Worm (Caenorhabditis elegans) whole organism, L4 larva: Measurements from ENCODE around the gene str-166.

ENCODE experiments used
- F44E2.7 ChIP-seq: fragments of 200-800 bp; sonication (Bioruptor generic); IDR thresholded peaks from 2 replicates; pipeline ENCODE4 v2.1.2; 2022; ENCODE audit warnings: missing genetic modification characterization, missing compliant biosample characterization
- Y105C5A.15 ChIP-seq: fragments of 200-800 bp; sonication (Bioruptor generic); IDR thresholded peaks from 2 replicates; pipeline ENCODE4 v1.3.6; 2022; ENCODE audit warnings: missing genetic modification characterization, missing compliant biosample characterization
- Y5F2A.4 ChIP-seq: fragments of 200-800 bp; sonication (Bioruptor generic); optimal IDR thresholded peaks from 2 replicates; lab custom pipeline; 2018; ENCODE audit warnings: mild to moderate bottlenecking, missing genetic modification characterization, missing compliant biosample characterization
- ZK337.2 ChIP-seq: fragments of 200-800 bp; sonication (Bioruptor generic); IDR thresholded peaks from 2 replicates; pipeline ENCODE4 v1.3.6; 2022; ENCODE audit warnings: missing genetic modification reagents, missing genetic modification characterization, missing compliant biosample characterization
- aha-1 ChIP-seq: fragments of 150-350 bp; peaks from one replicate; lab custom pipeline; 2014; ENCODE audit warnings: missing biosample characterization, missing genetic modification characterization
- ceh-20 ChIP-seq: fragments of 200-800 bp; sonication (Bioruptor generic); IDR thresholded peaks from 2 replicates; pipeline ENCODE4 v1.3.6; 2022; ENCODE audit warnings: missing genetic modification reagents, missing genetic modification characterization, missing compliant biosample characterization
- ceh-82 ChIP-seq: sonication (generic microtip); optimal IDR thresholded peaks from 2 replicates; lab custom pipeline; 2017; ENCODE audit warnings: missing biosample characterization, missing genetic modification characterization
- cey-2 ChIP-seq: sonication (generic microtip); optimal IDR thresholded peaks from 3 replicates; lab custom pipeline; 2017; ENCODE audit warnings: missing genetic modification characterization, mild to moderate bottlenecking, missing compliant biosample characterization, antibody characterized with exemption, borderline replicate concordance; ENCODE audit not compliant: insufficient read depth
- daf-16 ChIP-seq, 3 experiments: sonication (generic microtip); optimal IDR thresholded peaks; 2 replicates each; lab custom pipeline; 2016 to 2017; ENCODE audit warnings: missing genetic modification characterization in 3 of 3, missing genetic modification reagents in 3 of 3, mild to moderate bottlenecking in 2 of 3, missing compliant biosample characterization in 2 of 3, missing biosample characterization in 1 of 3, moderate library complexity in 1 of 3
- daf-8 ChIP-seq: fragments of 200-800 bp; sonication (Bioruptor generic); IDR thresholded peaks from 2 replicates; pipeline ENCODE4 v1.3.6; 2022; ENCODE audit warnings: missing genetic modification characterization, missing compliant biosample characterization
- dmd-6 ChIP-seq: fragments of 200-800 bp; sonication (Bioruptor generic); IDR thresholded peaks from 2 replicates; pipeline ENCODE4 v1.3.6; 2022; ENCODE audit warnings: missing genetic modification reagents, missing genetic modification characterization, missing compliant biosample characterization
- dmd-9 ChIP-seq: fragments of 200-800 bp; sonication (Bioruptor generic); IDR thresholded peaks from 2 replicates; pipeline ENCODE4 v1.3.6; 2022; ENCODE audit warnings: missing genetic modification reagents, missing genetic modification characterization, missing compliant biosample characterization
- dve-1 ChIP-seq: sonication (generic microtip); optimal IDR thresholded peaks from 2 replicates; lab custom pipeline; 2017; ENCODE audit warnings: antibody characterized with exemption, mild to moderate bottlenecking, missing genetic modification characterization, missing compliant biosample characterization; ENCODE audit not compliant: insufficient read depth
- fkh-10 ChIP-seq: fragments of 150-350 bp; optimal IDR thresholded peaks from 2 replicates; lab custom pipeline; 2014; ENCODE audit warnings: missing biosample characterization, missing genetic modification reagents, missing genetic modification characterization
- hlh-11 ChIP-seq: fragments of 200-800 bp; sonication (Bioruptor generic); optimal IDR thresholded peaks from 2 replicates; lab custom pipeline; 2018; ENCODE audit warnings: mild to moderate bottlenecking, missing genetic modification characterization, missing compliant biosample characterization
- hmg-1.1 ChIP-seq: fragments of 200-800 bp; sonication (Bioruptor generic); IDR thresholded peaks from 2 replicates; pipeline ENCODE4 v1.3.6; 2022; ENCODE audit warnings: missing genetic modification reagents, missing genetic modification characterization, missing compliant biosample characterization
- lim-7 ChIP-seq: fragments of 200-800 bp; sonication (Bioruptor generic); IDR thresholded peaks from 2 replicates; pipeline ENCODE4 v1.3.6; 2022; ENCODE audit warnings: missing genetic modification characterization, missing compliant biosample characterization
- lin-39 ChIP-seq: fragments of 150-350 bp; optimal IDR thresholded peaks from 2 replicates; lab custom pipeline; 2014; ENCODE audit warnings: missing biosample characterization, missing genetic modification reagents, missing genetic modification characterization
- madf-9 ChIP-seq: fragments of 200-800 bp; sonication (Bioruptor generic); conservative IDR thresholded peaks from 2 replicates; pipeline ENCODE4 v1.3.6; 2022; ENCODE audit warnings: missing genetic modification reagents, missing genetic modification characterization, missing compliant biosample characterization
- mes-2 ChIP-seq: sonication (generic microtip); optimal IDR thresholded peaks from 2 replicates; lab custom pipeline; 2016; ENCODE audit warnings: missing genotype, mild to moderate bottlenecking, missing genetic modification characterization, missing compliant biosample characterization; ENCODE audit not compliant: poor library complexity, severe bottlenecking
- mxl-2 ChIP-seq: fragments of 200-800 bp; sonication (Bioruptor generic); conservative IDR thresholded peaks from 2 replicates; pipeline ENCODE4 v1.3.6; 2022; ENCODE audit warnings: missing genetic modification reagents, missing genetic modification characterization, missing compliant biosample characterization
- mxl-3 ChIP-seq: fragments of 200-800 bp; sonication (Bioruptor generic); optimal IDR thresholded peaks from 2 replicates; lab custom pipeline; 2018; ENCODE audit warnings: mild to moderate bottlenecking, missing genetic modification characterization, missing compliant biosample characterization
- nhr-111 ChIP-seq: fragments of 200-800 bp; sonication (Bioruptor generic); optimal IDR thresholded peaks from 2 replicates; lab custom pipeline; 2018; ENCODE audit warnings: mild to moderate bottlenecking, missing genetic modification characterization, missing compliant biosample characterization
- nhr-25 ChIP-seq: sonication (generic microtip); optimal IDR thresholded peaks from 2 replicates; lab custom pipeline; 2017; ENCODE audit warnings: missing genetic modification characterization, mild to moderate bottlenecking, missing compliant biosample characterization, antibody characterized with exemption, moderate library complexity, borderline replicate concordance; ENCODE audit not compliant: insufficient read depth
- nhr-28 ChIP-seq: fragments of 150-350 bp; optimal IDR thresholded peaks from 2 replicates; lab custom pipeline; 2014; ENCODE audit warnings: missing biosample characterization, missing genetic modification characterization
- nhr-41 ChIP-seq: fragments of 200-800 bp; sonication (Bioruptor generic); IDR thresholded peaks from 2 replicates; pipeline ENCODE4 v1.3.6; 2022; ENCODE audit warnings: missing genetic modification reagents, missing genetic modification characterization, missing compliant biosample characterization
- nhr-42 ChIP-seq: fragments of 200-800 bp; sonication (Bioruptor generic); IDR thresholded peaks from 2 replicates; pipeline ENCODE4 v1.3.6; 2022; ENCODE audit warnings: missing genetic modification characterization, missing compliant biosample characterization
- nhr-77 ChIP-seq: fragments of 150-350 bp; optimal IDR thresholded peaks from 2 replicates; lab custom pipeline; 2014; ENCODE audit warnings: missing biosample characterization, missing genetic modification characterization
- pqm-1 ChIP-seq: sonication (generic microtip); optimal IDR thresholded peaks from 2 replicates; lab custom pipeline; 2017; ENCODE audit warnings: missing biosample characterization, missing genetic modification characterization
- sdz-12 ChIP-seq: fragments of 200-800 bp; sonication (Bioruptor generic); optimal IDR thresholded peaks from 2 replicates; lab custom pipeline; 2018; ENCODE audit warnings: mild to moderate bottlenecking, missing genetic modification characterization, missing compliant biosample characterization
- set-16 ChIP-seq: fragments of 200-800 bp; sonication (Bioruptor generic); IDR thresholded peaks from 2 replicates; pipeline ENCODE4 v1.3.6; 2022; ENCODE audit warnings: missing genetic modification reagents, missing genetic modification characterization, missing compliant biosample characterization
- tag-97 ChIP-seq: fragments of 200-800 bp; sonication (Bioruptor generic); IDR thresholded peaks from 2 replicates; pipeline ENCODE4 v1.3.6; 2022; ENCODE audit warnings: missing genetic modification characterization, missing compliant biosample characterization
- unc-62 ChIP-seq, 3 experiments: fragments of 150-350 bp in 1 of 3; sonication (generic microtip); optimal IDR thresholded peaks in 2 of 3; peaks in 1 of 3; 1 replicate in 1 of 3; 2 replicates in 2 of 3; lab custom pipeline; 2014 to 2017; ENCODE audit warnings: missing biosample characterization in 3 of 3, missing genetic modification characterization in 3 of 3, missing genetic modification reagents in 3 of 3, missing genotype in 1 of 3
- vab-7 ChIP-seq: fragments of 200-800 bp; sonication (Bioruptor generic); IDR thresholded peaks from 2 replicates; pipeline ENCODE4 v1.3.6; 2022; ENCODE audit warnings: missing genetic modification reagents, missing genetic modification characterization, missing compliant biosample characterization
- zfp-3 ChIP-seq: fragments of 200-800 bp; sonication (Bioruptor generic); conservative IDR thresholded peaks from 2 replicates; pipeline ENCODE4 v1.3.6; 2022; ENCODE audit warnings: missing genetic modification reagents, missing genetic modification characterization, missing compliant biosample characterization
- zip-11 ChIP-seq: fragments of 200-800 bp; sonication (Bioruptor generic); IDR thresholded peaks from 2 replicates; pipeline ENCODE4 v1.3.6; 2022; ENCODE audit warnings: missing genetic modification characterization, missing compliant biosample characterization

str-166 gene

DNA sequence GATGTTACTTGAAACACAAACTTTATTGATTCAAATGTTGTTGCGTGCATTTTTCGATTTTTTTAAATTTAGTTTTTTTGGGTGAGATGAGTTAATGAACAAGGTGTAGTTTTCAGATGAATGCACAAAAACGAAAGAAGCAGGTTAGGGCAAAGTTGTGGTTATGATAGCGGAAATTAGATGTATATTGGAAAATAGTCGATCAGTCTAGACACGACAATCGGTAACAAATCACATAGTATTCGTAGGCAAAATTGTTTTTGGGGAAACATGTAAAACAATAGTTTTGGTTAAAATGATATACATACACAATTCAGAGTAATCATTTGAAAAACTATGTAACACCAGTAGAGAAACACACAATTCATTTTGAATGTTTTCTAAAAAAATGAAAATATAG lies 16.5 kb upstream of the str-166 start, which contains the start of gene str-172:
Gene str-172, minus strand, starts transcription at position 101 of the 400 bp plus-strand sequence.
- no peak for TF ChIP-seq vab-7 (GFP tag; lab: Robert Waterston, UW)
- no peak for TF ChIP-seq fkh-10 (GFP tag; lab: Kevin White, UChicago)
- TF ChIP-seq mxl-3 (GFP tag; lab: Kevin White, UChicago): no peak
- no peak for TF ChIP-seq daf-16 (GFP tag; optimal IDR thresholded peaks at IDR 0.05; lab: Kevin White, UChicago)
- TF ChIP-seq daf-16 (tag; optimal IDR thresholded peaks at IDR 0.05; lab: Kevin White, UChicago): no peak
- no peak for TF ChIP-seq F44E2.7 (GFP tag; lab: Robert Waterston, UW)
- TF ChIP-seq Y5F2A.4 (GFP tag; lab: Kevin White, UChicago): no peak
- no peak for TF ChIP-seq nhr-42 (GFP tag; lab: Robert Waterston, UW)
- no peak for TF ChIP-seq zfp-3
- no peak for TF ChIP-seq nhr-41 (GFP tag; lab: Robert Waterston, UW)
- no peak for TF ChIP-seq dmd-9 (GFP tag; lab: Robert Waterston, UW)
- no peak for TF ChIP-seq lin-39 (tag; lab: Kevin White, UChicago)
- TF ChIP-seq tag-97: no peak
- no peak for TF ChIP-seq dve-1
- TF ChIP-seq daf-8 (GFP tag; lab: Robert Waterston, UW): no peak
- TF ChIP-seq mxl-2: no peak
- no peak for TF ChIP-seq lim-7 (GFP tag; lab: Robert Waterston, UW)
- TF ChIP-seq sdz-12: no peak

DNA sequence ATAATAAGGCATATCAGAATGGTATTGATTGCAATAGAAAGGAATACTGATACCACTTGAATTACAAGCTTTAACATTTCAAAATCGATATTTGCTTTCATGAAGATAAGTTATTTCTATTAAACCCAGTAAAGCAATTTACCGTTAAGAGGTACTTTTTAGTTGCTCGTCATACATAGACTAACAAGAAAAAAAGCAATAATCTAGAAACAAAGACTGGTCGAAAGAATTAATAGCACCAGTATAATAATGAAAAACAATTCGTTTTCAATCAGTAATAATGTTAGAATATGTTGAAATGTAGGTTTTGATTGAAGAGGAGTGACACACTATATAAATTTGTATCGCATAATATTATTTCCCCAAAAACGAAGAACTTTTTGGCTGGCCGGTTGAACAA lies 13.5 kb upstream of the str-166 start, which contains the start of gene str-175:
Gene str-175, minus strand, starts transcription at position 101 of the 400 bp plus-strand sequence.
- TF ChIP-seq nhr-42 (GFP tag; lab: Robert Waterston, UW) (no peak), daf-16 (GFP tag; optimal IDR thresholded peaks at IDR 0.05; lab: Kevin White, UChicago) (no peak), daf-16 (tag; optimal IDR thresholded peaks at IDR 0.05; lab: Kevin White, UChicago) (no peak), mes-2 (tag; lab: Kevin White, UChicago) (no peak), F44E2.7 (GFP tag; lab: Robert Waterston, UW) (no peak), nhr-111 (GFP tag; lab: Kevin White, UChicago) (no peak), ceh-20 (GFP tag; lab: Robert Waterston, UW) (no peak), aha-1 (peak; percentile 44), dmd-9 (GFP tag; lab: Robert Waterston, UW) (no peak)

DNA sequence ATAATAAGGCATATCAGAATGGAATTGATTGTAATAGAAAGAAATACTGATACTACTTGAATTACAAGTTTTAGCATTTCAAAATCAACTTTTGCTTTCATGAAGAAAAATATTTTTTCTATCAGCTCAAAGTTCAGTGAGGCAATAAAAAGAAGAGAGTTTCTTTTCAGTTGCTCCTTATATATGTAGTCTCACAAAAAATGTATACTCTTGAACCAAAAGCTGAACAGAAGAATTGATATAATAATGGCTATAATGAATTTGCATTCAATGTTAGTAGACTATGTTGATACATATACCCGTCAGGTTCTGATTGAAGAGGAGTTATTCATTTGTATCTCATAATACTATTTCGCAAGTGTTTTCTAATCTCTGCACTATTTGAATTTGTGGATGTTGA lies 9.5 kb upstream of the str-166 start, which contains the start of gene str-174:
Gene str-174, minus strand, starts transcription at position 101 of the 400 bp plus-strand sequence.
- TF ChIP-seq madf-9 (GFP tag; lab: Robert Waterston, UW): no peak
- TF ChIP-seq F44E2.7 (GFP tag; lab: Robert Waterston, UW): no peak
- no peak for TF ChIP-seq hmg-1.1 (GFP tag; lab: Robert Waterston, UW)
- TF ChIP-seq mxl-3 (GFP tag; lab: Kevin White, UChicago): no peak
- TF ChIP-seq nhr-77 (tag; lab: Kevin White, UChicago): no peak
- TF ChIP-seq nhr-25: no peak
- no peak for TF ChIP-seq Y105C5A.15
- TF ChIP-seq pqm-1 (tag; lab: Kevin White, UChicago): no peak
- TF ChIP-seq dmd-6 (GFP tag; lab: Robert Waterston, UW): no peak
- no peak for TF ChIP-seq zfp-3
- TF ChIP-seq daf-16 (GFP tag; optimal IDR thresholded peaks at IDR 0.05; lab: Kevin White, UChicago): no peak
- no peak for TF ChIP-seq daf-16 (tag; optimal IDR thresholded peaks at IDR 0.05; lab: Kevin White, UChicago)
- no peak for TF ChIP-seq unc-62 (GFP tag; optimal IDR thresholded peaks at IDR 0.05 in 1 of 2; lab: Kevin White, UChicago)
- TF ChIP-seq unc-62 (tag; optimal IDR thresholded peaks at IDR 0.05; lab: Kevin White, UChicago): no peak

DNA sequence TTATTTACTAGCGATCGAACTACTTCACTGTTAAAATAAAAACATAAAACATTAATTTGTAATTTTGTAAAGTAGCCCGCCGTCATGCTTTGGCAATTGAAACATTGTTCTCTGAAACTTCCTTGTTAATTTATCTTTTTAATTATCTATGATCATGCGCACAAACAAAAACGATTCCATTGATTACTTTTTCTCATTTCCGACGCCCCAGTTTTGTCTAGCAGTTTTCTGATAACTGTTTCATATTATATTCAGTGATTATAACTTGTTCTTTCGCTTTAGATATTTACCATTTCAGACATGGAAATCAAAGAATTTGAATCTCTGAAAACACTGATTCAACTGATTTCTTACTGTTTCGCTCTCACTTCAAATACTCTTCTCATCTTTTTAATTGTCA lies 7.0 kb upstream of the str-166 start, which contains the start of gene str-170:
Gene str-170, plus strand, starts transcription at position 301 of the 400 bp plus-strand sequence.
- TF ChIP-seq cey-2 (tag; lab: Kevin White, UChicago) (no peak), aha-1 (no peak), nhr-28 (tag; lab: Kevin White, UChicago) (no peak), zip-11 (GFP tag; lab: Robert Waterston, UW) (no peak), hlh-11 (tag; lab: Kevin White, UChicago) (no peak), set-16 (GFP tag; lab: Robert Waterston, UW) (no peak), Y5F2A.4 (GFP tag; lab: Kevin White, UChicago) (no peak), ceh-82 (tag; lab: Kevin White, UChicago) (no peak), ZK337.2 (no peak), dmd-6 (GFP tag; lab: Robert Waterston, UW) (no peak)
